Fruit fly (Drosophila melanogaster): ENCODE measurements around the gene CG45012.

The CG45012 gene

DNA sequence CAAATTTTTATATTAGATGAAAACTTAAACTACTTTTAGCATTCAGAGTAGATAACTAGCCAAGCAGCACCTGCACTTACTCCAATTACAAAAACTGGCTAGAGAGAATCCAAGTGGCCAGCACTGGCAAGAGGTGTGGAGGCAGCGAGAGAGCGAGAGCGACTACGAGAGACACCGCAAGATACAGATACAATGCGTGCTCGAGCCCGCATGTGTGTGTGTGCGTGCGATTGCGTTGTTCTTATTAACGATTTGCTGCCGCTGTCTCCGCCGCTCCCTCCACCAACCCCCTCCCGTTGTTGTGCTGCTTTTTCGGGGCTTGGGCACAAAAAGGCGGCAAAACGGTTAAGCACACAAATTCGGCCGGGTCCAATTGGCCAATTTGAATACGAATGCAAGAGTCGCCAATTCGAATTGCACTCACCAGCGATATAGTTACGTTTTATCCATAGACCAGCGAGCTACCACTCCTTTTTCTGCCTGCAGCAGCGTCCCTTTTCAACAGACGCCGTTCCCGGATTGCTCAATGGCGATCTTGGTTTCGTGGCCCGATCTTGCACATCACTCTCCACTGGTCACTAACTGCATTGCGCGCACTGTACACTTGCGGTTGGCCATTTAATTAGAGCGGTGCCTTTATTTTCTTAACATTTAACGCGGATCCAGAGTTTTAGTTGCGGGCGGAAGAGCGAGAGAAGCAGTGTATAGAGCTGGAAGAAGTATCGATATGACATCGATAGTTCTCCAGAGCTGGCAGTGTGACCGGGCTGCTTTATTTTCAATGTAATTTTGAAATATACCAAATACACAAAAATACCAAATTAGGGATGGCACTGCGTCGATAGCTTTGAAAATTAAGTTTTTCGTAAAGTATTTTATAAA, 25.5 kb upstream of the CG45012 start, which contains the start of gene crol (continued):
- peak; percentile 7 for TF ChIP-seq lab (GFP tag; optimal IDR thresholded peaks at IDR 0.05)
- TF ChIP-seq CG34376 (GFP tag; optimal IDR thresholded peaks at IDR 0.05): peak; percentile 44
- no peak for TF ChIP-seq hth (optimal IDR thresholded peaks at IDR 0.05)
- no peak for TF ChIP-seq sim (GFP tag; IDR thresholded peaks at IDR 0.05)
- peak; percentile 17 for TF ChIP-seq CG15696 (tag; optimal IDR thresholded peaks at IDR 0.05)
- TF ChIP-seq CG12155 (GFP tag; optimal IDR thresholded peaks at IDR 0.05): peak; percentile 21
- no peak for TF ChIP-seq CG18011 (GFP tag; optimal IDR thresholded peaks at IDR 0.05)
- TF ChIP-seq btn (GFP tag; optimal IDR thresholded peaks at IDR 0.05): no peak
- peak; percentile 32 for TF ChIP-seq CG15601 (tag; optimal IDR thresholded peaks at IDR 0.05)
- no peak for TF ChIP-seq ash1 (GFP tag; optimal IDR thresholded peaks at IDR 0.05)
- TF ChIP-seq gt (GFP tag; IDR thresholded peaks at IDR 0.05): no peak
- no peak for TF ChIP-seq Six4 (GFP tag; optimal IDR thresholded peaks at IDR 0.05)
- TF ChIP-seq CTCF (GFP tag; optimal IDR thresholded peaks at IDR 0.05): peak; percentile 20
- no peak for TF ChIP-seq Poxn (GFP tag; IDR thresholded peaks at IDR 0.05)
- no peak for TF ChIP-seq sr (GFP tag; IDR thresholded peaks at IDR 0.05)
- TF ChIP-seq CG7745 (tag; optimal IDR thresholded peaks at IDR 0.05): no peak
- peak; percentile 81 for TF ChIP-seq Ets97D (GFP tag; optimal IDR thresholded peaks at IDR 0.05)
- TF ChIP-seq danr (GFP tag; IDR thresholded peaks at IDR 0.05): no peak
- TF ChIP-seq ftz-f1 (GFP tag; optimal IDR thresholded peaks at IDR 0.05): no peak
- TF ChIP-seq NfI (GFP tag; optimal IDR thresholded peaks at IDR 0.05): no peak
- TF ChIP-seq Side (GFP tag; optimal IDR thresholded peaks at IDR 0.05): no peak
- TF ChIP-seq crol (GFP tag; IDR thresholded peaks at IDR 0.05): peak; percentile 100
- no peak for TF ChIP-seq CG17186 (GFP tag; optimal IDR thresholded peaks at IDR 0.05)
- peak; percentile 59 for TF ChIP-seq CG9932 (GFP tag; IDR thresholded peaks at IDR 0.05)
- no peak for TF ChIP-seq HLHmδ (GFP tag; optimal IDR thresholded peaks at IDR 0.05)
- TF ChIP-seq ac (GFP tag; optimal IDR thresholded peaks at IDR 0.05): no peak
- TF ChIP-seq CG11398 (GFP tag; optimal IDR thresholded peaks at IDR 0.05): no peak
- TF ChIP-seq br (optimal IDR thresholded peaks at IDR 0.05): no peak
- TF ChIP-seq repo (GFP tag; optimal IDR thresholded peaks at IDR 0.05): no peak
- no peak for TF ChIP-seq lbe (GFP tag; optimal IDR thresholded peaks at IDR 0.05)
- no peak for TF ChIP-seq org-1 (GFP tag; optimal IDR thresholded peaks at IDR 0.05)
- no peak for TF ChIP-seq HLH54F (GFP tag; optimal IDR thresholded peaks at IDR 0.05)
- no peak for TF ChIP-seq CG4328 (GFP tag; optimal IDR thresholded peaks at IDR 0.05)
- TF ChIP-seq pho (GFP tag; optimal IDR thresholded peaks at IDR 0.05): no peak
- no peak for TF ChIP-seq al (GFP tag; IDR thresholded peaks at IDR 0.05)
- no peak for TF ChIP-seq CG12236 (GFP tag; optimal IDR thresholded peaks at IDR 0.05)
- TF ChIP-seq CG13894 (tag; optimal IDR thresholded peaks at IDR 0.05): peak; percentile 32
- TF ChIP-seq CG5953 (GFP tag; IDR thresholded peaks at IDR 0.05): no peak
- no peak for TF ChIP-seq CG10654 (GFP tag; optimal IDR thresholded peaks at IDR 0.05)
- TF ChIP-seq Hey (tag; optimal IDR thresholded peaks at IDR 0.05): no peak
- peak; percentile 83 for TF ChIP-seq Lhr (GFP tag; optimal IDR thresholded peaks at IDR 0.05)
- peak in 1 of 2 experiments; percentile 82 for TF ChIP-seq insv (GFP tag; optimal IDR thresholded peaks at IDR 0.05)
- peak; percentile 89 for TF ChIP-seq CG6791 (GFP tag; IDR thresholded peaks at IDR 0.05; ENCODE audit: partially characterized antibody)
- no peak for TF ChIP-seq Mad (GFP tag; optimal IDR thresholded peaks at IDR 0.05)
- TF ChIP-seq Dll (GFP tag; IDR thresholded peaks at IDR 0.05; ENCODE audit: partially characterized antibody): peak; percentile 86
- TF ChIP-seq CG16863 (GFP tag; optimal IDR thresholded peaks at IDR 0.05): no peak
- no peak for TF ChIP-seq gcm2 (GFP tag; optimal IDR thresholded peaks at IDR 0.05)
- no peak for TF ChIP-seq fd64A (GFP tag; optimal IDR thresholded peaks at IDR 0.05)
- TF ChIP-seq CG4707 (GFP tag; optimal IDR thresholded peaks at IDR 0.05): no peak
- TF ChIP-seq otp (GFP tag; IDR thresholded peaks at IDR 0.05): peak; percentile 20; the same call in 1 of the 3 replicates
- TF ChIP-seq klu (GFP tag; IDR thresholded peaks at IDR 0.05): no peak

All from whole organism, embryonic.